Fruit fly (Drosophila melanogaster) whole organism, embryonic: Measurements from ENCODE around the gene CG4597.

ENCODE experiments used
- CG32772 ChIP-seq: fragments of 200-800 bp; sonication (Bioruptor generic); IDR thresholded peaks from 2 replicates; pipeline ENCODE4 v1.3.6; 2022; ENCODE audit warnings: missing biosample characterization, missing genetic modification characterization
- HLHmδ ChIP-seq: fragments of 200-800 bp; sonication (Bioruptor generic); optimal IDR thresholded peaks from 2 replicates; lab custom pipeline; 2018; ENCODE audit warnings: missing biosample characterization, mild to moderate bottlenecking, missing genetic modification characterization, moderate library complexity
- Hr39 ChIP-seq: fragments of >200 bp; optimal IDR thresholded peaks from 2 replicates; lab custom pipeline; 2017
- hth ChIP-seq: fragments of >200 bp; optimal IDR thresholded peaks from 2 replicates; lab custom pipeline; 2017; ENCODE audit warnings: inconsistent platforms

- no peak for TF ChIP-seq hth (lab: Kevin White, UChicago)
- TF ChIP-seq Hr39 = no peak
- TF ChIP-seq HLHmδ = no peak
- TF ChIP-seq CG32772 (GFP tag; lab: Robert Waterston, UW) = no peak
Observed at dm6 chr3L:5176789-5177188, 47.5 kb downstream of the CG4597 start.
